Worm (Caenorhabditis elegans): Measurements from ENCODE around the gene nasp-2.

The nasp-2 gene

DNA sequence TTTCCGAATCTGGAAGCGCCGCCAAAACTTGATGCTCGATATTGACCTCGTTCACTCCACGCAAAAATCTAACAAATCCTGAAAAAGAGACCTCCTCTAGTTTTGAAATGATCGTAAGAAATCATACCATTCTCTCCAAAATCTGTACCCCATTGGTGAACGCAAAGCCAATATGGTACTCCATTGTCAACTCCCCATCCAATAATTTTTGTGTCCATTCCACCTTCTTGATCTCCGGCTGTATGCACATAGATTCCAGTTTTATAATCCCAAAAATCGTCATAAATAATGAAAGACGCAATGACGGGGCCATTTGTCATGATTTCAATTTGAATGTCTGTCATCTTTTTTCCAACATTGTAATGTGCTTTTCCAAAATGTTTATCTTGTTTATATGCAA, 44.1 kb upstream of the nasp-2 start:
- TF ChIP-seq lir-3 (tag; optimal IDR thresholded peaks at IDR 0.05), result no peak
- peak in 1 of 2 experiments; percentile 82 for TF ChIP-seq unc-62 (GFP tag; optimal IDR thresholded peaks at IDR 0.05 in 1 of 2)
- no peak for TF ChIP-seq unc-62 (tag; optimal IDR thresholded peaks at IDR 0.05)

DNA sequence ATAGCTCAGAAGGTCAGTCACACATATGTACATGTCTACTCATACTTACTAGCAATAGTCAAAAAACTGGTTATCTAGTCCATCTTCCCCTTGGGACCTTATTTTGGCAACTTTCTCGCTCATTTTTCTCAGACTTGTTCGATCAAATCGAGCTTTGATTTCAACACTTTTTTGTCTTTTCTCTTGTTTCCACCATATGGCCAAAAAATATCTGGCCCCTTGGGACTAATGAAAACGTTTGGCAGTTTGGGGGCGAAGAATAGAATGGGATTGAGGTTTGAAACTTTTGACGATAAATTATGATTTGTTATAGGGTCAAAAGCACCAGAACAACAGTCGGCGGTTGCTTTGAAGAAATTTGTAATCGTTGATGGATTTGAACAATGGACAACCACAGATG, 40.4 kb upstream of the nasp-2 start:
- TF ChIP-seq unc-130 (GFP tag; optimal IDR thresholded peaks at IDR 0.05) (no peak), lsy-2 (tag; optimal IDR thresholded peaks at IDR 0.05) (peak in 1 of 2 experiments; percentile 19), madf-5 (GFP tag; IDR thresholded peaks at IDR 0.05) (no peak), snpc-4 (tag; optimal IDR thresholded peaks at IDR 0.05) (no peak), unc-62 (GFP tag; optimal IDR thresholded peaks at IDR 0.05 in 1 of 2) (peak in 1 of 2 experiments; percentile 67), unc-62 (tag; optimal IDR thresholded peaks at IDR 0.05) (no peak), Y5F2A.4 (GFP tag; optimal IDR thresholded peaks at IDR 0.05) (no peak)

DNA sequence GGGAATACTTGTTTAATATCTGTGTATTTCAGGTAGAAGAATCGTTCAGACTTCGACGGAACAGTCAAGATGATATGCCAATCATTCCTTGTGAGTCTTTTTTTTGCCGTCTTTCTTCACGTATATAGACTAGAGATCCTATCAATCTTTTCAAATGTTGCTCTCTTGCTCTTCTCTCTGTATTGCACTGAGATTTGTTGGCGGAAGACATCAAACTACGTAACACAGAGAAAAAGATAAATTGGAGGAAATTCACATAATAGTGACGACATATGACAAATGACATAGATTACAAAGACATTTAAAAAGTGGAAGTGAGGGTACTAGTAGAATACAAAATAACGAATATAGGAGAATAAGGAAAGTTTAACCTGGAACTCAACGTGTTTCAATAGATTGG, 39.7 kb upstream of the nasp-2 start:
- TF ChIP-seq dpl-1 (GFP tag; optimal IDR thresholded peaks at IDR 0.05), result no peak
- peak in 1 of 2 experiments; percentile 30 for TF ChIP-seq lsy-2 (tag; optimal IDR thresholded peaks at IDR 0.05)
- TF ChIP-seq saeg-2 (GFP tag; IDR thresholded peaks at IDR 0.05), result no peak
- no peak for TF ChIP-seq arid-1 (GFP tag; conservative IDR thresholded peaks at IDR 0.05)
- peak; percentile 71 for TF ChIP-seq ceh-20 (GFP tag; IDR thresholded peaks at IDR 0.05)
- peak in 1 of 2 experiments; percentile 99 for TF ChIP-seq unc-62 (GFP tag; optimal IDR thresholded peaks at IDR 0.05 in 1 of 2)
- no peak for TF ChIP-seq unc-62 (tag; optimal IDR thresholded peaks at IDR 0.05)

DNA sequence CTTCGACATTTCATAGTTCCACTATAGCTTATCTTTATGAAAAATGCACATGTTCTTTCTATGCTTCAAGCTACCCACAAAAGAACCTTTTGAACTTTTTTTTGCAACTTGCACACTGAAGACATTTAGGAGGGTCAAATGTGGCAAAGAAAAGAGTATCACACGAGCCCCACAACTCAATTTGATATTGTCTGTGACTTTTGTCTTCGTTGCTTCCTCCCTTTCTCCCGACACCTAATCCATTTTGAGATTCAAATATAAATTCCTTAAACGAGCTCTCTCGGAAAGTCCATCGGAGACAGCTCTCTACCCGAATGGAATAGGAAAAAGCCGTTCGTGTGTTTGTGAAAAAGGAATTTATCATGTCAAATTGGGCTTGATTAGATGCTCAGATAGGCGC, 38.2 kb upstream of the nasp-2 start:
- TF ChIP-seq fkh-10 (GFP tag; optimal IDR thresholded peaks at IDR 0.05), result peak; percentile 11
- no peak for TF ChIP-seq nhr-77 (tag; optimal IDR thresholded peaks at IDR 0.05)
- no peak for TF ChIP-seq daf-19 (GFP tag; conservative IDR thresholded peaks at IDR 0.05)

DNA sequence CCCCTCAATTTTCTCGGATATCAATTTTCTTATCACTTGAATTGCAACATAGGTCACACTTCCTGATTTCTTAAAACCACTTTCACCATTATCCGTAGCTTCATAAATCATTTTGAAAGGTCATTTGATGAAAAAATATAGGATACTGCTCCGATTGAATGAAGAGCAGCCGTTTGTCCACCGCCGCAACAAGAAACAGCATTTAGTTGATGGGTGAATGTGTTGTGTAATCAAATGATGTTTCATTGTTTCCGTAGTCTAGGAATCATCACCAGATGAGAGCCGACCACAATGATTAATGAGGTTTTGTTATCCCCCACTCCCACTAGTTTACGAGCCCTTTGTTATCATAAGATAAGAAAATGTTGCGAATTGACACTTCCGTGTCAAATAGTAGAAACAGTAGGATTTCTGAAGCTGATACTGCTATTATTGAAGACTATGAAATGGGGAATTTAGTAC, 33.8 kb upstream of the nasp-2 start, which contains the start of gene twk-43:
Gene twk-43, plus strand, starts transcription at position 412 of the 462 bp plus-strand sequence.
- no peak for TF ChIP-seq nhr-102 (tag; optimal IDR thresholded peaks at IDR 0.05)
- peak; percentile 26 for TF ChIP-seq nhr-11 (tag; optimal IDR thresholded peaks at IDR 0.05)
- TF ChIP-seq zag-1 (tag; optimal IDR thresholded peaks at IDR 0.05), result no peak
- TF ChIP-seq attf-4 (tag; optimal IDR thresholded peaks at IDR 0.05), result no peak
- no peak for TF ChIP-seq tag-97 (GFP tag; IDR thresholded peaks at IDR 0.05)
- no peak for TF ChIP-seq F44E2.7 (GFP tag; IDR thresholded peaks at IDR 0.05)
- TF ChIP-seq lsy-2 (tag; optimal IDR thresholded peaks at IDR 0.05), result no peak
- 0 out of 2 replicates have a peak, but pooled peaks have one; percentile 37 for TF ChIP-seq php-3 (GFP tag; IDR thresholded peaks at IDR 0.05)
- TF ChIP-seq ctbp-1 (GFP tag; IDR thresholded peaks at IDR 0.05), result no peak
- TF ChIP-seq nhr-10 (tag; optimal IDR thresholded peaks at IDR 0.05), result no peak
- TF ChIP-seq Y48G9A.11 (GFP tag; IDR thresholded peaks at IDR 0.05), result no peak
- peak in 1 of 2 experiments; percentile 44 for TF ChIP-seq daf-16 (GFP tag; optimal IDR thresholded peaks at IDR 0.05)
- TF ChIP-seq daf-16 (tag; optimal IDR thresholded peaks at IDR 0.05), result no peak
- peak in 1 of 2 experiments; percentile 78 for TF ChIP-seq unc-62 (GFP tag; optimal IDR thresholded peaks at IDR 0.05 in 1 of 2)
- no peak for TF ChIP-seq unc-62 (tag; optimal IDR thresholded peaks at IDR 0.05)
- TF ChIP-seq T26A8.4 (GFP tag; IDR thresholded peaks at IDR 0.05), result no peak
- TF ChIP-seq egl-27 (tag; optimal IDR thresholded peaks at IDR 0.05), result no peak

DNA sequence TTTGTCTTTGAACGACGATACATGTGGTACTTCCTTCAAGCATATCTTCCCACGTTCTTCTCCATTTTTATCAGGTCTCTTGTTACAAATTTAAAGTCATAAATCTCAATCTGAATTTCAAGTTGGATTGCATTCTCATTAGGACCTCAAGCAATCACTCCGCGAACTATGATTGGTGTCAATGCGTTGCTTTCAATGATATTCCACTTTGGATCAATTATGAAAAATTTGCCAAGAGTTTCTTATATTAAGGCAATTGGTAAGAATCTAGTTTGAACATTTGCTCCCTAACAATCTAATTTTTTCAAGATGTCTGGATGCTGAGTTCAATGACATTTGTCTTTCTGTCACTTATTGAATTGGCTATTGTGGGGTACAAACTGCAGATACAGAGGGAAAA, 30.2 kb upstream of the nasp-2 start:
- TF ChIP-seq ces-1 (GFP tag; optimal IDR thresholded peaks at IDR 0.05) (no peak), unc-62 (GFP tag; optimal IDR thresholded peaks at IDR 0.05 in 1 of 2) (peak in 1 of 2 experiments; percentile 94), unc-62 (tag; optimal IDR thresholded peaks at IDR 0.05) (no peak), mdt-29 (GFP tag; IDR thresholded peaks at IDR 0.05) (no peak), jun-1 (tag; optimal IDR thresholded peaks at IDR 0.05) (no peak)

Measured in whole organism, L4 larva.